Worm (Caenorhabditis elegans) whole organism, young adult: ENCODE data around the gene igdb-3.

Source experiments
- F22D6.2 ChIP-seq: sonication (generic microtip); optimal IDR thresholded peaks from 2 replicates; lab custom pipeline; 2016; ENCODE audit warnings: mild to moderate bottlenecking, missing genetic modification characterization, missing compliant biosample characterization
- F33H1.4 ChIP-seq: fragments of 200-800 bp; sonication (Bioruptor generic); IDR thresholded peaks from 2 replicates; pipeline ENCODE4 v1.3.6; 2022; ENCODE audit warnings: missing genetic modification reagents, missing genetic modification characterization, missing compliant biosample characterization
- F55B11.4 ChIP-seq: sonication (generic microtip); optimal IDR thresholded peaks from 2 replicates; lab custom pipeline; 2016; ENCODE audit warnings: missing compliant biosample characterization, missing genetic modification characterization, borderline replicate concordance; ENCODE audit not compliant: insufficient read depth
- F57C9.4 ChIP-seq: sonication (generic microtip); optimal IDR thresholded peaks from 2 replicates; lab custom pipeline; 2017; ENCODE audit warnings: mild to moderate bottlenecking, missing genetic modification characterization, missing compliant biosample characterization
- K12H6.12 ChIP-seq: fragments of 200-800 bp; sonication (Bioruptor generic); optimal IDR thresholded peaks from 2 replicates; lab custom pipeline; 2018; ENCODE audit warnings: mild to moderate bottlenecking, missing genetic modification characterization, missing compliant biosample characterization
- Y53F4B.3 ChIP-seq: fragments of 200-800 bp; sonication (Bioruptor generic); IDR thresholded peaks from 2 replicates; pipeline ENCODE4 v1.3.6; 2022; ENCODE audit warnings: missing genetic modification reagents, missing genetic modification characterization, missing compliant biosample characterization
- Y67H2A.10 ChIP-seq: fragments of 200-800 bp; sonication (Bioruptor generic); conservative IDR thresholded peaks from 2 replicates; pipeline ENCODE4 v1.3.6; 2022; ENCODE audit warnings: missing genetic modification reagents, missing genetic modification characterization, missing compliant biosample characterization
- Y95B8A.8 ChIP-seq: fragments of 200-800 bp; sonication (Bioruptor generic); IDR thresholded peaks from 2 replicates; pipeline ENCODE4 v1.3.6; 2022; ENCODE audit warnings: missing genetic modification reagents, missing genetic modification characterization, missing compliant biosample characterization
- akir-1 ChIP-seq: fragments of 200-800 bp; sonication (Bioruptor generic); optimal IDR thresholded peaks from 2 replicates; lab custom pipeline; 2018; ENCODE audit warnings: mild to moderate bottlenecking, missing genetic modification characterization, moderate library complexity, missing compliant biosample characterization
- aptf-2 ChIP-seq: fragments of 200-800 bp; sonication (Bioruptor generic); conservative IDR thresholded peaks from 2 replicates; pipeline ENCODE4 v1.3.6; 2022; ENCODE audit warnings: missing genetic modification reagents, missing genetic modification characterization, missing compliant biosample characterization
- aptf-3 ChIP-seq: fragments of 200-800 bp; sonication (Bioruptor generic); IDR thresholded peaks from 2 replicates; pipeline ENCODE4 v1.3.6; 2022; ENCODE audit warnings: missing genetic modification characterization, missing compliant biosample characterization
- bed-2 ChIP-seq: fragments of 200-800 bp; sonication (Bioruptor generic); IDR thresholded peaks from 2 replicates; pipeline ENCODE4 v1.3.6; 2022; ENCODE audit warnings: missing genetic modification reagents, missing genetic modification characterization, missing compliant biosample characterization
- cebp-1 ChIP-seq, 2 experiments: fragments of 200-800 bp in 1 of 2; sonication (Bioruptor generic) in 1 of 2; sonication (generic microtip) in 1 of 2; IDR thresholded peaks in 1 of 2; optimal IDR thresholded peaks in 1 of 2; 2 replicates each; pipeline versions ENCODE4 v1.3.6 to Lab custom; 2017 to 2022; ENCODE audit warnings: missing compliant biosample characterization in 2 of 2, missing genetic modification characterization in 2 of 2, mild to moderate bottlenecking in 1 of 2, missing genetic modification reagents in 1 of 2, moderate library complexity in 1 of 2
- ceh-91 ChIP-seq: fragments of 200-800 bp; sonication (Bioruptor generic); IDR thresholded peaks from 2 replicates; pipeline ENCODE4 v1.3.6; 2022; ENCODE audit warnings: missing genetic modification reagents, missing genetic modification characterization, missing compliant biosample characterization
- chd-7 ChIP-seq: sonication (generic microtip); optimal IDR thresholded peaks from 2 replicates; lab custom pipeline; 2016; ENCODE audit warnings: mild to moderate bottlenecking, missing genetic modification characterization, moderate library complexity, missing compliant biosample characterization
- dox-1 ChIP-seq: fragments of 200-800 bp; sonication (Bioruptor generic); IDR thresholded peaks from 2 replicates; pipeline ENCODE4 v1.3.6; 2022; ENCODE audit warnings: missing genetic modification reagents, missing genetic modification characterization, missing compliant biosample characterization
- dpl-1 ChIP-seq: fragments of 150-350 bp; optimal IDR thresholded peaks from 2 replicates; lab custom pipeline; 2014; ENCODE audit warnings: missing biosample characterization, missing genetic modification reagents, missing genetic modification characterization
- egrh-3 ChIP-seq: fragments of 200-800 bp; sonication (Bioruptor generic); IDR thresholded peaks from 2 replicates; pipeline ENCODE4 v1.3.6; 2022; ENCODE audit warnings: missing genetic modification reagents, missing genetic modification characterization, missing compliant biosample characterization
- hlh-12 ChIP-seq: sonication (generic microtip); optimal IDR thresholded peaks from 2 replicates; lab custom pipeline; 2016; ENCODE audit warnings: missing genetic modification characterization, missing compliant biosample characterization
- hmg-1.2 ChIP-seq: fragments of 200-800 bp; sonication (Bioruptor generic); IDR thresholded peaks from 2 replicates; pipeline ENCODE4 v1.3.6; 2022; ENCODE audit warnings: missing genetic modification reagents, missing genetic modification characterization, missing compliant biosample characterization
- lag-1 ChIP-seq: fragments of 200-800 bp; sonication (Bioruptor generic); IDR thresholded peaks from 2 replicates; pipeline ENCODE4 v1.3.6; 2022; ENCODE audit warnings: missing genetic modification reagents, missing genetic modification characterization, missing compliant biosample characterization
- let-526 ChIP-seq: fragments of 200-800 bp; sonication (Bioruptor generic); IDR thresholded peaks from 2 replicates; pipeline ENCODE4 v1.3.6; 2022; ENCODE audit warnings: missing genetic modification reagents, missing genetic modification characterization, missing compliant biosample characterization
- lin-26 ChIP-seq: fragments of 200-800 bp; sonication (Bioruptor generic); IDR thresholded peaks from 2 replicates; pipeline ENCODE4 v1.3.6; 2022; ENCODE audit warnings: missing genetic modification reagents, missing genetic modification characterization, missing compliant biosample characterization
- lin-40 ChIP-seq: sonication (generic microtip); optimal IDR thresholded peaks from 2 replicates; lab custom pipeline; 2016; ENCODE audit warnings: missing genetic modification characterization, mild to moderate bottlenecking, missing compliant biosample characterization, missing genotype, missing genetic modification reagents
- lin-54 ChIP-seq: fragments of 200-800 bp; sonication (Bioruptor generic); optimal IDR thresholded peaks from 2 replicates; lab custom pipeline; 2018; ENCODE audit warnings: mild to moderate bottlenecking, missing genetic modification characterization, missing compliant biosample characterization
- lsl-1 ChIP-seq: fragments of 200-800 bp; sonication (Bioruptor generic); optimal IDR thresholded peaks from 2 replicates; lab custom pipeline; 2018; ENCODE audit warnings: mild to moderate bottlenecking, missing genetic modification characterization, moderate library complexity, missing compliant biosample characterization
- lsy-27 ChIP-seq: sonication (generic microtip); optimal IDR thresholded peaks from 2 replicates; lab custom pipeline; 2017; ENCODE audit warnings: missing genetic modification characterization, mild to moderate bottlenecking, missing compliant biosample characterization, antibody characterized with exemption, missing genotype, borderline replicate concordance; ENCODE audit not compliant: insufficient read depth
- mel-28 ChIP-seq: sonication (generic microtip); optimal IDR thresholded peaks from 2 replicates; lab custom pipeline; 2016; ENCODE audit warnings: borderline replicate concordance, mild to moderate bottlenecking, missing genetic modification characterization, missing compliant biosample characterization
- mes-4 ChIP-seq: sonication (generic microtip); optimal IDR thresholded peaks from 2 replicates; lab custom pipeline; 2016; ENCODE audit warnings: missing genotype, missing genetic modification characterization, missing compliant biosample characterization
- mxl-1 ChIP-seq: sonication (generic microtip); optimal IDR thresholded peaks from 2 replicates; lab custom pipeline; 2016; ENCODE audit warnings: missing genetic modification characterization, missing compliant biosample characterization
- nfya-1 ChIP-seq: sonication (generic microtip); optimal IDR thresholded peaks from 2 replicates; lab custom pipeline; 2017; ENCODE audit warnings: antibody characterized with exemption, missing compliant biosample characterization, missing genetic modification characterization, borderline replicate concordance; ENCODE audit not compliant: insufficient read depth
- nfya-2 ChIP-seq: fragments of 200-800 bp; sonication (Bioruptor generic); IDR thresholded peaks from 2 replicates; pipeline ENCODE4 v1.3.6; 2022; ENCODE audit warnings: missing genetic modification reagents, missing genetic modification characterization, missing compliant biosample characterization
- nhr-80 ChIP-seq: sonication (generic microtip); optimal IDR thresholded peaks from 2 replicates; lab custom pipeline; 2016; ENCODE audit warnings: missing genetic modification characterization, missing compliant biosample characterization
- nhr-90 ChIP-seq: sonication (generic microtip); optimal IDR thresholded peaks from 2 replicates; lab custom pipeline; 2016; ENCODE audit warnings: missing genotype, mild to moderate bottlenecking, missing genetic modification characterization, missing compliant biosample characterization
- sdz-38 ChIP-seq: sonication (generic microtip); optimal IDR thresholded peaks from 2 replicates; lab custom pipeline; 2016; ENCODE audit warnings: missing genotype, missing genetic modification characterization, missing compliant biosample characterization
- snpc-3.4 ChIP-seq: sonication (generic microtip); optimal IDR thresholded peaks from 2 replicates; lab custom pipeline; 2017; ENCODE audit warnings: missing genetic modification characterization, mild to moderate bottlenecking, missing compliant biosample characterization, antibody characterized with exemption, moderate library complexity, missing genotype, missing genetic modification reagents
- sptf-2 ChIP-seq: fragments of 200-800 bp; sonication (Bioruptor generic); optimal IDR thresholded peaks from 2 replicates; lab custom pipeline; 2018; ENCODE audit warnings: mild to moderate bottlenecking, missing genetic modification characterization, missing compliant biosample characterization
- unc-130 ChIP-seq: sonication (generic microtip); optimal IDR thresholded peaks from 2 replicates; lab custom pipeline; 2016; ENCODE audit warnings: missing genetic modification reagents, missing genetic modification characterization, missing compliant biosample characterization
- zfh-2 ChIP-seq: fragments of 200-800 bp; sonication (Bioruptor generic); conservative IDR thresholded peaks from 2 replicates; pipeline ENCODE4 v1.3.6; 2022; ENCODE audit warnings: missing genetic modification reagents, missing genetic modification characterization, missing compliant biosample characterization
- zim-3 ChIP-seq: sonication (generic microtip); optimal IDR thresholded peaks from 2 replicates; lab custom pipeline; 2017; ENCODE audit warnings: mild to moderate bottlenecking, missing genetic modification characterization, moderate library complexity, missing compliant biosample characterization
- ztf-25 ChIP-seq: fragments of 200-800 bp; sonication (Bioruptor generic); IDR thresholded peaks from 2 replicates; pipeline ENCODE4 v1.3.6; 2022; ENCODE audit warnings: missing genetic modification reagents, missing genetic modification characterization, missing compliant biosample characterization

igdb-3 gene

DNA sequence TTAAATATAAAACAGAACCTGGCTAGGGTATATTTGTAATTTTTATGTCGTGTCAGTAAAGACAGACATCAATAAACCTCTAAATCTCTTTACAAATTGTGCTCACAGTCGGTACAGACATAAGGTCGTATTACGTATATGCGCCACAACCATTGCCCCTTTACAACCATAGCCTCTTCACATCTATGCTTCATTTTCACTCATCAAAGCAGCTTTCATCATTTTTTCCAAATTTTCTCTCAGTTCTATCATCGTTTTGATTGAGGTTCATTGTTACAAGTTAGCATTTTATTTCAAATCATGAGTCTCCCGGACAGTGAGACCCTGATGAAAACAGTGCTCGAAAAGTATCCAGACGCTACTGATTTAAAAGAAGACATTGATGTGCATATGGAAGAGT, 21.1 kb upstream of the igdb-3 start, which contains the start of gene C03B1.4 (continued):
- TF ChIP-seq ztf-25 (GFP tag; lab: Robert Waterston, UW) = no peak
- TF ChIP-seq, all 124 proteins: peak for 0

DNA sequence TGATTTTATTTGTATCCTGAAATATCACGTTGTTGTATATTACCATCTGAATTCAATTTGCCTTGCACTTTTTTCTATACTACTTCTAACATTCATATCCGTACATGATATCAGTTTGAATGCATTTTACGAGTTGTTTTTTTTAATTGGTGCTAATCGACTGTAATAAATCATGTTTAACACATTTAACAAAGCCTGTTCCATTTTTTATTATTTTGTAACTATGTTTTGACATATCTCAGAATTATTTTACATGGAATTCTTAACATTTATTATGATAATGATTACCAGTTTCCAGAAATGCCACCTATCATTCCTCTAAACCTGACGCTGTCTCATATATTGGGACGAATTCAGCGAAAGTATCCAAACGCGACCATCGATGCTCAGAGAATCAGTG, 19.6 kb upstream of the igdb-3 start, which contains the start of gene C03B1.3:
C03B1.3 (plus strand) TSS at position 301 of the 400 bp plus-strand sequence.
- TF ChIP-seq snpc-3.4 (tag; lab: Kevin White, UChicago) (no peak), akir-1 (GFP tag; lab: Kevin White, UChicago) (no peak), nfya-2 (GFP tag; lab: Robert Waterston, UW) (no peak), Y53F4B.3 (no peak), F22D6.2 (no peak), F33H1.4 (GFP tag; lab: Robert Waterston, UW) (no peak), dpl-1 (no peak)

DNA sequence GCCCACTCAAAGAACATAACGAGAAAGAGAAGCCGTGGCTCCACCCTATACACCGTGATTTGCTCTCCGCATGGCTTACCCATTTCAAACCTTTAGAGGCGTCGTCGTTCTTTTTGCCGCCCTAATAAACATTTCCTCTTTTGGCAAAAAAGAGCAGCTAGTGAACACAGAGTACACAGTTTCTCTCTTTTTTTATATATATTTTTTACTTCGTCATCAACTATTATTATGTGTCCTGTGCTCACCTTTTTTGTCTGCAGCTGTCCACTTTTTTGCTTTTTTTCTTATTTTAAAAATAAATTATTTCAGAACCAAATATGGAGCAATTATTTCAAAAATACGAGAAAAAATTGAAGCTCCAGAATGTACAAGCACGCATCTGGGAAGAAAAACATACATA, 15.6 kb upstream of the igdb-3 start, which contains the start of gene C03B1.2:
C03B1.2 (plus strand) TSS at position 301 of the 400 bp plus-strand sequence.
- TF ChIP-seq mel-28 (tag; lab: Kevin White, UChicago) (no peak), ceh-91 (no peak), lag-1 (GFP tag; lab: Robert Waterston, UW) (no peak), sptf-2 (GFP tag; lab: Kevin White, UChicago) (no peak), nhr-90 (tag; lab: Kevin White, UChicago) (no peak), F55B11.4 (tag; lab: Kevin White, UChicago) (no peak), F57C9.4 (tag; lab: Kevin White, UChicago) (no peak), sdz-38 (tag; lab: Kevin White, UChicago) (no peak), zim-3 (tag; lab: Kevin White, UChicago) (no peak), bed-2 (GFP tag; lab: Robert Waterston, UW) (no peak), zfh-2 (GFP tag; lab: Robert Waterston, UW) (no peak), aptf-2 (GFP tag; lab: Robert Waterston, UW) (no peak), hmg-1.2 (GFP tag; lab: Robert Waterston, UW) (no peak), F33H1.4 (GFP tag; lab: Robert Waterston, UW) (no peak), K12H6.12 (tag; lab: Kevin White, UChicago) (no peak), mes-4 (no peak)

DNA sequence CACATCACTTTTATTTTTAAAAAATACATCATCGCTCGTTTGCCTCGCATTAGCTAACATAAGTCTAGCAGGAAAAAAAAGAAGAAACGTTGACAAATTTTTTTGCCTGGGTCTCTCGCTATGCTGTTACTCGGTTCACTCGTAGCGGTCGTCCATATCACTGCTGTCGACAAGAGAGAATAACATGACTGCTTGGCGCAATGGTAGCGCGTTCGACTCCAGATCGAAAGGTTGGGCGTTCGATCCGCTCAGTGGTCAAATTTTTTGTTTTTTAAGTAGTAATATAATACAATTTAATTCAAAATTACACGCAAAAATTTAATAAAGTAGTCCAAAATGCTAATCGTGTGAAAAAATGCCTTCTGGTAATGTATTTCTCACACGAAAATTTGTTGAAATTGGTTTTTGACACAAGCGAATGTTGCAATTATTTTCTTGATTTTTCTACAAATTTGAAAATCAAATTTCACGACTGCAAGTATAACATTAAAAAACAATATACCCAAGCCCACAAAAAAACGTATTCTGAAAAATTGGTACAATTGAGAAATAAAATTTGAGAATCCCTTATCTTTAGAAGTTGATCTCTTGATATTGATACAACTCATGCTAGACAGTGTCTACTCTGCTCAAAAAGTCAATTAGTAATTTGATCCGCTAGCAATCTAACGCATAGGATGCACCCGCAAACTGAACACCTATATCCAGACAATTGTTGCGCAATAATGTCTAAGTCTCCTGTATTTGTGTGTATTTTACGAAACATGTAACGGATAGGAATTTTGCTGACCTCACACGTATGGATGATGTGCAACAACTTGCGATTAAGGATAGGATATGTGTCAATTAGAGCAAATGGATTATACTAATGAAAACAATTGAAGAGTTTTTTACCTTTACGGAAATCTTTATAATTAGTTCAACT, 13.8 kb upstream of the igdb-3 start:
- no peak; the same call in 1 of the 2 replicates for TF ChIP-seq dox-1 (GFP tag; lab: Robert Waterston, UW)
- TF ChIP-seq lin-40 = no peak
- peak; percentile 69 for TF ChIP-seq zim-3 (tag; lab: Kevin White, UChicago)
- no peak for TF ChIP-seq Y53F4B.3
- peak; percentile 53; the same call in 1 of the 2 replicates for TF ChIP-seq let-526 (GFP tag; lab: Robert Waterston, UW)
- TF ChIP-seq lin-54 (GFP tag; lab: Kevin White, UChicago) = no peak
- TF ChIP-seq cebp-1 (GFP tag; IDR thresholded peaks at IDR 0.05; lab: Robert Waterston, UW) = no peak
- no peak for TF ChIP-seq cebp-1 (tag; optimal IDR thresholded peaks at IDR 0.05; lab: Kevin White, UChicago)
- TF ChIP-seq hlh-12 = peak; percentile 41
- no peak for TF ChIP-seq nfya-1 (tag; lab: Kevin White, UChicago)
- TF ChIP-seq mxl-1 (tag; lab: Kevin White, UChicago) = peak; percentile 56
- TF ChIP-seq aptf-3 = peak; percentile 75; the same call in 1 of the 2 replicates
- no peak for TF ChIP-seq Y67H2A.10
- no peak for TF ChIP-seq egrh-3
- no peak for TF ChIP-seq lag-1 (GFP tag; lab: Robert Waterston, UW)
- peak; percentile 13 for TF ChIP-seq nhr-80 (tag; lab: Kevin White, UChicago)
- TF ChIP-seq chd-7 = no peak
- TF ChIP-seq lsy-27 (tag; lab: Kevin White, UChicago) = peak; percentile 13
- TF ChIP-seq lsl-1 (GFP tag; lab: Kevin White, UChicago) = no peak
- peak; percentile 89; the same call in 1 of the 2 replicates for TF ChIP-seq lin-26 (GFP tag; lab: Robert Waterston, UW)
- no peak for TF ChIP-seq Y95B8A.8 (GFP tag; lab: Robert Waterston, UW)
- no peak for TF ChIP-seq unc-130 (GFP tag; lab: Kevin White, UChicago)
